Worm (Caenorhabditis elegans) whole organism, late embryonic: Measurements from ENCODE around the gene mmcm-1.

Source experiments
- C08G9.2 ChIP-seq: sonication (generic microtip); optimal IDR thresholded peaks from 2 replicates; lab custom pipeline; 2016; ENCODE audit warnings: mild to moderate bottlenecking, missing genetic modification characterization, moderate library complexity, missing compliant biosample characterization
- C38D4.7 ChIP-seq: fragments of 200-800 bp; sonication (Bioruptor generic); optimal IDR thresholded peaks from 2 replicates; lab custom pipeline; 2018; ENCODE audit warnings: mild to moderate bottlenecking, missing genetic modification characterization, moderate library complexity, missing compliant biosample characterization
- Y22D7AL.16 ChIP-seq: sonication (generic microtip); optimal IDR thresholded peaks from 2 replicates; lab custom pipeline; 2016; ENCODE audit warnings: missing genetic modification characterization, missing compliant biosample characterization
- ama-1 ChIP-seq: fragments of 150-350 bp; optimal IDR thresholded peaks from 2 replicates; lab custom pipeline; 2014
- ceh-19 ChIP-seq: fragments of 200-800 bp; sonication (Bioruptor generic); optimal IDR thresholded peaks from 2 replicates; lab custom pipeline; 2018; ENCODE audit warnings: mild to moderate bottlenecking, missing genetic modification characterization, missing compliant biosample characterization
- ceh-31 ChIP-seq: sonication (generic microtip); optimal IDR thresholded peaks from 2 replicates; lab custom pipeline; 2016; ENCODE audit warnings: missing genetic modification characterization, missing compliant biosample characterization
- ceh-45 ChIP-seq: fragments of 200-800 bp; sonication (Bioruptor generic); IDR thresholded peaks from 2 replicates; pipeline ENCODE4 v1.3.6; 2022; ENCODE audit warnings: missing genetic modification reagents, missing genetic modification characterization, missing compliant biosample characterization
- ceh-48 ChIP-seq: sonication (generic microtip); optimal IDR thresholded peaks from 2 replicates; lab custom pipeline; 2016; ENCODE audit warnings: missing genetic modification characterization, inconsistent platforms, missing compliant biosample characterization
- fkh-10 ChIP-seq: fragments of 150-350 bp; optimal IDR thresholded peaks from 2 replicates; lab custom pipeline; 2014; ENCODE audit warnings: missing biosample characterization, missing genetic modification reagents, missing genetic modification characterization
- gmeb-2 ChIP-seq: sonication (generic microtip); optimal IDR thresholded peaks from 2 replicates; lab custom pipeline; 2016; ENCODE audit warnings: missing genetic modification characterization, inconsistent platforms, missing compliant biosample characterization
- hlh-15 ChIP-seq: sonication (generic microtip); optimal IDR thresholded peaks from 2 replicates; lab custom pipeline; 2016; ENCODE audit warnings: missing genetic modification characterization, missing compliant biosample characterization
- hlh-6 ChIP-seq: sonication (generic microtip); optimal IDR thresholded peaks from 2 replicates; lab custom pipeline; 2016; ENCODE audit warnings: missing genotype, missing genetic modification characterization, missing compliant biosample characterization
- mec-3 ChIP-seq: sonication (generic microtip); optimal IDR thresholded peaks from 2 replicates; lab custom pipeline; 2016; ENCODE audit warnings: borderline replicate concordance, missing genetic modification characterization, missing compliant biosample characterization
- sdc-2 ChIP-seq: sonication (generic microtip); optimal IDR thresholded peaks from 2 replicates; lab custom pipeline; 2016; ENCODE audit warnings: missing genotype, missing genetic modification characterization, missing compliant biosample characterization
- tbx-2 ChIP-seq: sonication (generic microtip); optimal IDR thresholded peaks from 2 replicates; lab custom pipeline; 2016; ENCODE audit warnings: missing genetic modification characterization, missing compliant biosample characterization
- ttx-3 ChIP-seq: sonication (generic microtip); optimal IDR thresholded peaks from 2 replicates; lab custom pipeline; 2016; ENCODE audit warnings: missing genetic modification reagents, missing genetic modification characterization, missing compliant biosample characterization

mmcm-1 gene

ce11 chrIII:3862918-3863385 is 44.5 kb downstream of the mmcm-1 start, which contains the start of gene brc-1 (continued):
- TF ChIP-seq ceh-19 (peak; percentile 54), fkh-10 (GFP tag; lab: Kevin White, UChicago) (peak; percentile 13), ama-1 (lab: Kevin White, UChicago) (no peak), C38D4.7 (GFP tag; lab: Kevin White, UChicago) (no peak), sdc-2 (tag; lab: Kevin White, UChicago) (peak; percentile 10), mec-3 (tag; lab: Kevin White, UChicago) (no peak), tbx-2 (tag; lab: Kevin White, UChicago) (peak; percentile 68), ttx-3 (tag; lab: Kevin White, UChicago) (no peak), Y22D7AL.16 (tag; lab: Kevin White, UChicago) (no peak), hlh-15 (tag; lab: Kevin White, UChicago) (peak; percentile 11), C08G9.2 (no peak), hlh-6 (tag; lab: Kevin White, UChicago) (no peak), ceh-48 (tag; lab: Kevin White, UChicago) (peak; percentile 49), gmeb-2 (no peak)

ce11 chrIII:3857007-3857406 is 50.5 kb downstream of the mmcm-1 start:
- TF ChIP-seq ceh-31 (tag; lab: Kevin White, UChicago): peak; percentile 16

ce11 chrIII:3854868-3855267 is 52.6 kb downstream of the mmcm-1 start:
- TF ChIP-seq ceh-31 (tag; lab: Kevin White, UChicago) (peak; percentile 29), ceh-45 (GFP tag; lab: Robert Waterston, UW) (0 out of 2 replicates have a peak, but pooled peaks have one; percentile 59)
- TF ChIP-seq, all 69 proteins: peak for 2; not testable (repeated sequence) for 67
